Fruit fly (Drosophila melanogaster) whole organism, prepupa: Measurements from ENCODE around the gene Teh3.

Experiments
- Blimp-1 ChIP-seq: fragments of 200-800 bp; sonication (Bioruptor generic); optimal IDR thresholded peaks from 3 replicates; lab custom pipeline; 2017; ENCODE audit warnings: missing biosample characterization, missing genetic modification characterization, mild to moderate bottlenecking, moderate library complexity, missing genetic modification reagents
- CG10631 ChIP-seq: fragments of 200-800 bp; sonication (Bioruptor generic); optimal IDR thresholded peaks from 2 replicates; lab custom pipeline; 2016; ENCODE audit warnings: missing biosample characterization, missing genetic modification characterization
- CG10669 ChIP-seq: fragments of 200-800 bp; sonication (Bioruptor generic); optimal IDR thresholded peaks from 3 replicates; lab custom pipeline; 2018; ENCODE audit warnings: missing biosample characterization, mild to moderate bottlenecking, missing genetic modification characterization, moderate library complexity
- CG11762 ChIP-seq: fragments of 200-800 bp; sonication (Bioruptor generic); optimal IDR thresholded peaks from 3 replicates; lab custom pipeline; 2016; ENCODE audit warnings: missing biosample characterization, missing genetic modification characterization; ENCODE audit not compliant: insufficient read depth
- CG15336 ChIP-seq: fragments of 200-800 bp; sonication (Bioruptor generic); IDR thresholded peaks from 2 replicates; pipeline ENCODE4 v1.3.6; 2022; ENCODE audit warnings: missing biosample characterization, missing genetic modification characterization
- CG1621 ChIP-seq: fragments of 200-800 bp; sonication (Bioruptor generic); optimal IDR thresholded peaks from 3 replicates; lab custom pipeline; 2018; ENCODE audit warnings: missing biosample characterization, mild to moderate bottlenecking, missing genetic modification characterization
- CG16779 ChIP-seq: fragments of 200-800 bp; sonication (Bioruptor generic); optimal IDR thresholded peaks from 3 replicates; lab custom pipeline; 2017; ENCODE audit warnings: missing biosample characterization, mild to moderate bottlenecking, missing genetic modification characterization
- CG3919 ChIP-seq: fragments of 200-800 bp; sonication (Bioruptor generic); optimal IDR thresholded peaks from 3 replicates; lab custom pipeline; 2016; ENCODE audit warnings: missing biosample characterization, missing genetic modification characterization
- CG6163 ChIP-seq: fragments of 200-800 bp; sonication (Bioruptor generic); IDR thresholded peaks from 3 replicates; pipeline ENCODE4 v1.3.6; 2022; ENCODE audit warnings: missing biosample characterization, missing genetic modification characterization
- CG6276 ChIP-seq: fragments of 200-800 bp; sonication (Bioruptor generic); optimal IDR thresholded peaks from 2 replicates; lab custom pipeline; 2017; ENCODE audit warnings: missing biosample characterization, mild to moderate bottlenecking, missing genetic modification characterization
- CG6808 ChIP-seq: fragments of 200-800 bp; sonication (Bioruptor generic); optimal IDR thresholded peaks from 3 replicates; lab custom pipeline; 2017; ENCODE audit warnings: missing biosample characterization, missing genetic modification characterization, mild to moderate bottlenecking, moderate library complexity, missing genetic modification reagents
- CG8119 ChIP-seq: fragments of 200-800 bp; sonication (Bioruptor generic); IDR thresholded peaks from 3 replicates; pipeline ENCODE4 v1.3.6; 2022; ENCODE audit warnings: missing biosample characterization, missing genetic modification characterization
- CG8319 ChIP-seq: fragments of 200-800 bp; sonication (Bioruptor generic); optimal IDR thresholded peaks from 3 replicates; lab custom pipeline; 2016; ENCODE audit warnings: missing biosample characterization, missing genetic modification characterization
- CG8632 ChIP-seq: fragments of 200-800 bp; sonication (Bioruptor generic); optimal IDR thresholded peaks from 3 replicates; lab custom pipeline; 2016; ENCODE audit warnings: missing biosample characterization, missing genetic modification characterization
- Eip75B ChIP-seq: fragments of 200-800 bp; sonication (Bioruptor generic); optimal IDR thresholded peaks from 3 replicates; lab custom pipeline; 2016; ENCODE audit warnings: missing biosample characterization, missing genetic modification characterization
- Eip78C ChIP-seq: fragments of 200-800 bp; sonication (Bioruptor generic); peaks from one replicate; lab custom pipeline; 2016; ENCODE audit warnings: missing biosample characterization, missing genetic modification characterization
- Eip93F ChIP-seq: fragments of 200-800 bp; sonication (Bioruptor generic); optimal IDR thresholded peaks from 2 replicates; lab custom pipeline; 2016; ENCODE audit warnings: missing biosample characterization, mild to moderate bottlenecking, missing genetic modification characterization
- Ets96B ChIP-seq: fragments of 200-800 bp; optimal IDR thresholded peaks from 2 replicates; lab custom pipeline; 2019; ENCODE audit warnings: missing biosample characterization, mild to moderate bottlenecking, missing genetic modification characterization, moderate library complexity
- Hr38 ChIP-seq: sonication (Bioruptor generic); optimal IDR thresholded peaks from 2 replicates; lab custom pipeline; 2016; ENCODE audit warnings: missing biosample characterization, missing genetic modification characterization
- Met ChIP-seq: fragments of 200-800 bp; sonication (Bioruptor generic); optimal IDR thresholded peaks from 3 replicates; lab custom pipeline; 2016; ENCODE audit warnings: missing biosample characterization, missing genetic modification characterization
- OdsH ChIP-seq: fragments of 200-800 bp; sonication (Bioruptor generic); optimal IDR thresholded peaks from 3 replicates; lab custom pipeline; 2016; ENCODE audit warnings: missing biosample characterization, missing genetic modification characterization
- dac ChIP-seq: fragments of 200-800 bp; sonication (Bioruptor generic); optimal IDR thresholded peaks from 2 replicates; lab custom pipeline; 2017; ENCODE audit warnings: missing biosample characterization, mild to moderate bottlenecking, missing genetic modification characterization
- dsx ChIP-seq: fragments of 200-800 bp; optimal IDR thresholded peaks from 3 replicates; lab custom pipeline; 2019; ENCODE audit warnings: missing biosample characterization, mild to moderate bottlenecking, missing genetic modification characterization, moderate library complexity; ENCODE audit not compliant: poor library complexity, severe bottlenecking
- eg ChIP-seq: fragments of 200-800 bp; sonication (Bioruptor generic); IDR thresholded peaks from 3 replicates; pipeline ENCODE4 v1.3.6; 2022; ENCODE audit warnings: missing biosample characterization, missing genetic modification characterization
- lz ChIP-seq: fragments of 200-800 bp; sonication (Bioruptor generic); optimal IDR thresholded peaks from 3 replicates; lab custom pipeline; 2016; ENCODE audit warnings: missing biosample characterization, missing genetic modification characterization
- net ChIP-seq: fragments of 200-800 bp; sonication (Bioruptor generic); optimal IDR thresholded peaks from 3 replicates; lab custom pipeline; 2016; ENCODE audit warnings: missing biosample characterization, missing genetic modification characterization
- salr ChIP-seq, 2 experiments: fragments of 200-800 bp; sonication (Bioruptor generic); optimal IDR thresholded peaks; 3 replicates each; lab custom pipeline; 2016 to 2018; ENCODE audit warnings: missing biosample characterization in 2 of 2, missing genetic modification characterization in 2 of 2, mild to moderate bottlenecking in 1 of 2
- spab ChIP-seq: fragments of 200-800 bp; sonication (Bioruptor generic); optimal IDR thresholded peaks from 2 replicates; lab custom pipeline; 2017; ENCODE audit warnings: missing biosample characterization, mild to moderate bottlenecking, missing genetic modification characterization, missing genetic modification reagents
- ss ChIP-seq, 2 experiments: fragments of 200-800 bp; sonication (Bioruptor generic); optimal IDR thresholded peaks; 2 replicates in 1 of 2; 3 replicates in 1 of 2; lab custom pipeline; 2017 to 2018; ENCODE audit warnings: mild to moderate bottlenecking in 2 of 2, missing biosample characterization in 2 of 2, missing genetic modification characterization in 2 of 2, moderate library complexity in 1 of 2
- svp ChIP-seq: fragments of 200-800 bp; sonication (Bioruptor generic); peaks from one replicate; lab custom pipeline; 2016; ENCODE audit warnings: missing biosample characterization, missing genetic modification characterization

Teh3 gene

DNA sequence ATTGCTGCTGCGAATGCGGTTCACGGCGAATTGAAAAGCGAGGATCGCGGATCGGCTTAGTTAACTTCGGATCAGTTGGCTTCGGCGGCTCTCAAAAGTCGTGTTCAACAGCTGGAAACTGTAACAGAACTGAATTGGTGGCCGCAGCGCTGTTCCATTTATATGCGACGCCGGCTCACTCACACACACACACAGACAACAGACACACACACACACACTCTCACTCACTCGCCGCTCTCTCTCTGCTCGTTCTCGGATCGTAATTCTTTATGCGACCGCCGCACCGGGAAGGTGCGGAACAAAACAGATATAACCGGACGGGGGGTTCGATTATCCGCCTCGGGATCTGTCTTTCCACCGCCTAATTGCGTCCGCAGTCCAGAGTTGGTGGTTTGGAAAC is 42.7 kb upstream of the Teh3 start, which contains the start of gene CG46460 (continued):
- peak; percentile 36 for TF ChIP-seq Met (GFP tag; lab: Kevin White, UChicago)
- TF ChIP-seq Eip78C (GFP tag; lab: Kevin White, UChicago), result no peak
- no peak for TF ChIP-seq CG6808 (GFP tag; lab: Kevin White, UChicago)
- no peak for TF ChIP-seq OdsH (GFP tag; lab: Kevin White, UChicago)
- TF ChIP-seq spab (GFP tag; lab: Kevin White, UChicago), result no peak
- TF ChIP-seq CG8632 (GFP tag; lab: Kevin White, UChicago), result no peak
- TF ChIP-seq CG3919 (GFP tag; lab: Kevin White, UChicago), result no peak
- TF ChIP-seq Eip75B (GFP tag; lab: Kevin White, UChicago), result peak; percentile 31
- TF ChIP-seq salr (GFP tag; optimal IDR thresholded peaks at IDR 0.05; lab: Kevin White, UChicago), result no peak
- TF ChIP-seq CG8319, result no peak
- TF ChIP-seq Eip93F, result no peak
- peak; percentile 45; the same call in 1 of the 3 replicates for TF ChIP-seq eg (GFP tag; lab: Robert Waterston, UW)

DNA sequence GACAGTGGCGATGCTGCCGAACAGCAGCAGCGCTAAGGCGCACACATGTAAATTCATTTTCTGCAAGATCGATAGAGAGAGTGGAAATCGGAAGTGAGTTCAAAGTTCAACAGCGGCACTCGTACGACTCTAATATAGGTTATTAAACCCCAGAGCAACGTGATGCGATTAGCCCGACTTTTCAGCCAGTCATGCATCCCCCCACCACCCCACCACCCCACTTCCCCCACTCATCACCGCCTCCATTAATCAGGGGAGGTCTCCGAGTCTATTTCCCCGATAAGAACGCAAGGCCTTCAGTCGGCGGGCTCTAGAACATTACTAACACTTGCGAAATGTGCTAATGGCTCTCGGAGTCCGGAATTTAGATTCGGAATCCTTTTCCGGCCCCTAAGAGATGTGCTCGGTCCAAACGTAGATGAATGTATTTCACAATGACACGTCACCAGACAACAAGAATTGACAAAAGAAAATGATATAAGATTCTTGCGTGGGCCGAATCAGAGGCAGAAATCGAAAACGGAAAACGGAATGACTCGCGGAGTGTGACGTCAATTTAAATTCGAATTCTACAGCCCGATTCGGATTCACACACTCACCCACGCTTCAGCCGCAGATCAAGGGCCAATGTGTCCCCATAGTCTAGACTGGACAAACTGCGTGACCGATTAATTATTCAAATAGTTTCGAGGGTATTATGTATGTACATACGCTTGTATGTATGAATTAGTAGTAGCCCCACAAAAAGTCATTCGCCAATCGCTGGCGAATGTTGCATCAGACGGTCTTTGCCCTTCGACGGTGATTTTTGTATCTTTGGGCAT is 41.4 kb upstream of the Teh3 start:
- no peak for TF ChIP-seq Hr38 (GFP tag; lab: Kevin White, UChicago)
- TF ChIP-seq lz (GFP tag; lab: Kevin White, UChicago), result no peak
- TF ChIP-seq Blimp-1 (GFP tag; lab: Kevin White, UChicago), result no peak
- TF ChIP-seq CG16779 (tag; lab: Kevin White, UChicago), result peak; percentile 15
- TF ChIP-seq CG6163 (GFP tag; lab: Robert Waterston, UW), result 0 out of 3 replicates have a peak, but pooled peaks have one; percentile 12
- peak; percentile 14 for TF ChIP-seq CG10669 (GFP tag; lab: Kevin White, UChicago)
- TF ChIP-seq CG6808 (GFP tag; lab: Kevin White, UChicago), result peak; percentile 23
- peak; percentile 16 to 56 for TF ChIP-seq ss (GFP tag; optimal IDR thresholded peaks at IDR 0.05; lab: Kevin White, UChicago)
- TF ChIP-seq CG15336 (GFP tag; lab: Robert Waterston, UW), result peak; percentile 35; the same call in 1 of the 2 replicates
- peak; percentile 84 for TF ChIP-seq svp (GFP tag; lab: Kevin White, UChicago)
- 0 out of 3 replicates have a peak, but pooled peaks have one; percentile 34 for TF ChIP-seq eg (GFP tag; lab: Robert Waterston, UW)
- peak; percentile 49 for TF ChIP-seq CG6276 (GFP tag; lab: Kevin White, UChicago)

dm6 chr3L:4221792-4222191 is 37.3 kb upstream of the Teh3 start:
- TF ChIP-seq Ets96B (tag; lab: Kevin White, UChicago) (no peak), svp (GFP tag; lab: Kevin White, UChicago) (peak; percentile 83)
- TF ChIP-seq, all 60 proteins: peak for 1

DNA sequence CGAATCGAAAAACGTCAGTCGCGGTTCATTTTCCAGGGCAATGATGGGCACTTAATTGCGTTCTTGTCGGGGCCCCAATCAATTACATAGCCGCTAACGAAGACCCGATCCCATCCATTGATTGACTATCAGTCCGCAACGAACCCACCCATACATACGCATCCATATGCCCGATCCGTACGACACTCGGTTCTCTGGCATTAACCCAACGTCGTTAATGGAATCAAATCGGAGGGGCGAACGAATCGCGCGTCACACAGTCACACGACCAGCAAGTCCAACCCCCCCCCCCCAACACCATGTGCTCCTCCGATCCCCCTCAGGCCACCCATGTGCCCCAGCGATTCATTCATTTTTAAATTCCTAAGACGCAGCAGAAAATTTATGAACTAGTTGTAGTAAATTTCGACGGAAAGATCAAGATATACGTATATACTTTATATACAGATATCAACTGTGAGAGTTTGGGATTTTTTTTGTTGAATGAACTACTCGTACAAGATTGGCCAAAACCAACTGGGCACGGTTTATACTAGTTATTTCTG is 36.8 kb upstream of the Teh3 start:
- TF ChIP-seq net (GFP tag; lab: Kevin White, UChicago) (no peak), dsx (GFP tag; lab: Kevin White, UChicago) (peak; percentile 16), ss (GFP tag; optimal IDR thresholded peaks at IDR 0.05; lab: Kevin White, UChicago) (peak in 1 of 2 experiments; percentile 10), Eip78C (GFP tag; lab: Kevin White, UChicago) (peak; percentile 24), CG16779 (tag; lab: Kevin White, UChicago) (peak; percentile 40), CG6808 (GFP tag; lab: Kevin White, UChicago) (peak; percentile 3), CG6276 (GFP tag; lab: Kevin White, UChicago) (peak; percentile 27), svp (GFP tag; lab: Kevin White, UChicago) (peak; percentile 97), CG1621 (tag; lab: Kevin White, UChicago) (peak; percentile 4), dac (GFP tag; lab: Kevin White, UChicago) (no peak), CG10631 (GFP tag; lab: Kevin White, UChicago) (no peak), CG11762 (GFP tag; lab: Kevin White, UChicago) (no peak), CG8119 (GFP tag; lab: Robert Waterston, UW) (no peak)
